Fruit fly (Drosophila melanogaster) whole organism, embryonic: ENCODE measurements around the gene Rrp45.

ENCODE experiments used
- Ada2b ChIP-seq: fragments of 200-800 bp; sonication (Bioruptor generic); IDR thresholded peaks from 2 replicates; pipeline ENCODE4 v1.3.6; 2022; ENCODE audit warnings: missing biosample characterization, missing genetic modification characterization
- Adf1 ChIP-seq: fragments of 200-800 bp; sonication (Bioruptor generic); IDR thresholded peaks from 2 replicates; pipeline ENCODE4 v1.3.6; 2022; ENCODE audit warnings: missing biosample characterization, missing genetic modification characterization
- Bgb ChIP-seq: fragments of 200-800 bp; sonication (Bioruptor generic); IDR thresholded peaks from 2 replicates; pipeline ENCODE4 v1.3.6; 2022; ENCODE audit warnings: missing biosample characterization, missing genetic modification characterization; ENCODE audit not compliant: partially characterized antibody
- CG10274 ChIP-seq: fragments of 200-800 bp; sonication (Bioruptor generic); optimal IDR thresholded peaks from 3 replicates; lab custom pipeline; 2017; ENCODE audit warnings: missing biosample characterization, mild to moderate bottlenecking, missing genetic modification characterization
- CG12942 ChIP-seq: fragments of 200-800 bp; sonication (Bioruptor generic); optimal IDR thresholded peaks from 3 replicates; lab custom pipeline; 2016; ENCODE audit warnings: missing biosample characterization, missing genetic modification characterization
- CG14860 ChIP-seq: fragments of 200-800 bp; sonication (Bioruptor generic); IDR thresholded peaks from 3 replicates; pipeline ENCODE4 v1.3.6; 2022; ENCODE audit warnings: missing biosample characterization, missing genetic modification characterization; ENCODE audit not compliant: partially characterized antibody
- CG15479 ChIP-seq: fragments of 200-800 bp; sonication (Bioruptor generic); optimal IDR thresholded peaks from 3 replicates; lab custom pipeline; 2019; ENCODE audit warnings: missing biosample characterization, mild to moderate bottlenecking, missing genetic modification characterization, moderate library complexity
- CG15514 ChIP-seq: fragments of 200-800 bp; sonication (Bioruptor generic); optimal IDR thresholded peaks from 3 replicates; lab custom pipeline; 2017; ENCODE audit warnings: missing biosample characterization, missing genetic modification characterization, mild to moderate bottlenecking, moderate library complexity, missing genetic modification reagents
- CG18599 ChIP-seq: fragments of 200-800 bp; sonication (Bioruptor generic); optimal IDR thresholded peaks from 3 replicates; lab custom pipeline; 2017; ENCODE audit warnings: missing biosample characterization, missing genetic modification characterization, mild to moderate bottlenecking, moderate library complexity, missing genetic modification reagents
- CG2678 ChIP-seq: fragments of 200-800 bp; sonication (Bioruptor generic); optimal IDR thresholded peaks from 3 replicates; lab custom pipeline; 2019; ENCODE audit warnings: missing biosample characterization, mild to moderate bottlenecking, missing genetic modification characterization, moderate library complexity
- CG31441 ChIP-seq: fragments of 200-800 bp; sonication (Bioruptor generic); IDR thresholded peaks from 2 replicates; pipeline ENCODE4 v1.3.6; 2022; ENCODE audit warnings: missing biosample characterization, missing genetic modification characterization
- CG32532 ChIP-seq: fragments of 200-800 bp; sonication (Bioruptor generic); IDR thresholded peaks from 2 replicates; pipeline ENCODE4 v1.3.6; 2022; ENCODE audit warnings: missing biosample characterization, missing genetic modification characterization
- CG3281 ChIP-seq: fragments of 200-800 bp; sonication (Bioruptor generic); optimal IDR thresholded peaks from 3 replicates; lab custom pipeline; 2017; ENCODE audit warnings: missing biosample characterization, mild to moderate bottlenecking, missing genetic modification characterization
- CG34376 ChIP-seq: fragments of 200-800 bp; sonication (Bioruptor generic); optimal IDR thresholded peaks from 2 replicates; lab custom pipeline; 2018; ENCODE audit warnings: missing biosample characterization, mild to moderate bottlenecking, missing genetic modification characterization
- CG3995 ChIP-seq: fragments of 200-800 bp; sonication (Bioruptor generic); optimal IDR thresholded peaks from 3 replicates; lab custom pipeline; 2016; ENCODE audit warnings: missing biosample characterization, missing genetic modification characterization
- CG4360 ChIP-seq: fragments of 200-800 bp; sonication (Bioruptor generic); IDR thresholded peaks from 2 replicates; pipeline ENCODE4 v1.3.6; 2022; ENCODE audit warnings: missing biosample characterization, missing genetic modification characterization
- CG8281 ChIP-seq: fragments of 200-800 bp; sonication (Bioruptor generic); optimal IDR thresholded peaks from 2 replicates; lab custom pipeline; 2018; ENCODE audit warnings: missing biosample characterization, mild to moderate bottlenecking, missing genetic modification characterization, moderate library complexity
- CG8388 ChIP-seq: fragments of 200-800 bp; sonication (Bioruptor generic); optimal IDR thresholded peaks from 2 replicates; lab custom pipeline; 2019; ENCODE audit warnings: missing biosample characterization, mild to moderate bottlenecking, missing genetic modification characterization, moderate library complexity
- CG9876 ChIP-seq: fragments of 200-800 bp; sonication (Bioruptor generic); optimal IDR thresholded peaks from 2 replicates; lab custom pipeline; 2016; ENCODE audit warnings: missing biosample characterization, missing genetic modification characterization
- MTF-1 ChIP-seq: fragments of 200-800 bp; sonication (Bioruptor generic); optimal IDR thresholded peaks from 2 replicates; lab custom pipeline; 2018; ENCODE audit warnings: missing biosample characterization, mild to moderate bottlenecking, missing genetic modification characterization, borderline replicate concordance
- Med ChIP-seq: fragments of 200-800 bp; sonication (Bioruptor generic); peaks from one replicate; lab custom pipeline; 2016; ENCODE audit warnings: missing biosample characterization, missing genetic modification characterization, mild to moderate bottlenecking, inconsistent platforms, moderate library complexity
- Pdp1 ChIP-seq, 2 experiments: fragments of 200-800 bp; sonication (Bioruptor generic); optimal IDR thresholded peaks; 3 replicates each; lab custom pipeline; 2016; ENCODE audit warnings: missing biosample characterization in 2 of 2, missing genetic modification characterization in 2 of 2, mild to moderate bottlenecking in 1 of 2, moderate library complexity in 1 of 2
- Sry-β ChIP-seq: fragments of 200-800 bp; sonication (Bioruptor generic); optimal IDR thresholded peaks from 2 replicates; lab custom pipeline; 2018; ENCODE audit warnings: missing biosample characterization, mild to moderate bottlenecking, missing genetic modification characterization, moderate library complexity
- Trl ChIP-seq, 3 experiments: fragments of >200 bp in 2 of 3; fragments of 200-800 bp in 1 of 3; sonication (Bioruptor generic) in 1 of 3; optimal IDR thresholded peaks; 2 replicates in 1 of 3; 3 replicates in 2 of 3; lab custom pipeline; 2016 to 2017; ENCODE audit warnings: missing biosample characterization in 1 of 3, missing genetic modification characterization in 1 of 3
- cg ChIP-seq: fragments of 200-800 bp; sonication (Bioruptor generic); optimal IDR thresholded peaks from 3 replicates; lab custom pipeline; 2019; ENCODE audit warnings: missing biosample characterization, mild to moderate bottlenecking, missing genetic modification characterization, moderate library complexity
- chinmo ChIP-seq: fragments of 200-800 bp; sonication (Bioruptor generic); IDR thresholded peaks from 4 replicates; pipeline ENCODE4 v1.3.6; 2022; ENCODE audit warnings: missing biosample characterization, missing genetic modification characterization; ENCODE audit not compliant: partially characterized antibody
- dysf ChIP-seq: fragments of 200-800 bp; sonication (Bioruptor generic); IDR thresholded peaks from 3 replicates; pipeline ENCODE4 v1.3.6; 2022; ENCODE audit warnings: missing biosample characterization, missing genetic modification characterization
- grau ChIP-seq: fragments of 200-800 bp; optimal IDR thresholded peaks from 3 replicates; lab custom pipeline; 2019; ENCODE audit warnings: missing biosample characterization, mild to moderate bottlenecking, missing genetic modification characterization, moderate library complexity
- grn ChIP-seq: fragments of 200-800 bp; sonication (Bioruptor generic); optimal IDR thresholded peaks from 3 replicates; lab custom pipeline; 2017; ENCODE audit warnings: missing biosample characterization, missing genetic modification characterization
- h ChIP-seq: fragments of >200 bp; optimal IDR thresholded peaks from 2 replicates; lab custom pipeline; 2017
- nmo ChIP-seq: fragments of 200-800 bp; sonication (Bioruptor generic); optimal IDR thresholded peaks from 2 replicates; lab custom pipeline; 2018; ENCODE audit warnings: missing biosample characterization, mild to moderate bottlenecking, missing genetic modification characterization, moderate library complexity
- rib ChIP-seq: fragments of 200-800 bp; sonication (Bioruptor generic); IDR thresholded peaks from 2 replicates; pipeline ENCODE4 v1.3.6; 2022; ENCODE audit warnings: missing biosample characterization, missing genetic modification characterization
- salm ChIP-seq: fragments of 200-800 bp; sonication (Bioruptor generic); optimal IDR thresholded peaks from 2 replicates; lab custom pipeline; 2018; ENCODE audit warnings: missing biosample characterization, mild to moderate bottlenecking, missing genetic modification characterization
- sd ChIP-seq: fragments of 200-800 bp; sonication (Bioruptor generic); optimal IDR thresholded peaks from 3 replicates; lab custom pipeline; 2018; ENCODE audit warnings: missing biosample characterization, mild to moderate bottlenecking, missing genetic modification characterization, moderate library complexity
- sens ChIP-seq: fragments of 200-800 bp; sonication (Bioruptor generic); peaks from one replicate; lab custom pipeline; 2016; ENCODE audit warnings: missing biosample characterization, missing genetic modification characterization
- so ChIP-seq: fragments of 200-800 bp; sonication (Bioruptor generic); IDR thresholded peaks from 3 replicates; pipeline ENCODE4 v1.3.6; 2022; ENCODE audit warnings: missing biosample characterization, missing genetic modification characterization
- sug ChIP-seq: fragments of 200-800 bp; optimal IDR thresholded peaks from 2 replicates; lab custom pipeline; 2019; ENCODE audit warnings: missing biosample characterization, mild to moderate bottlenecking, missing genetic modification characterization, moderate library complexity
- tll ChIP-seq, 2 experiments: fragments of 200-800 bp in 1 of 2; fragments of >200 bp in 1 of 2; sonication (Bioruptor generic) in 1 of 2; optimal IDR thresholded peaks; 2 replicates each; lab custom pipeline; 2017 to 2019; ENCODE audit warnings: missing biosample characterization in 2 of 2, missing genetic modification characterization in 2 of 2, mild to moderate bottlenecking in 1 of 2, moderate library complexity in 1 of 2

The Rrp45 gene

dm6 chrX:16836805-16837333 is 45.8 kb upstream of the Rrp45 start:
- TF ChIP-seq sens (GFP tag; lab: Kevin White, UChicago) = peak; percentile 60
- TF ChIP-seq grau = peak; percentile 46
- TF ChIP-seq CG2678 = peak; percentile 25
- no peak for TF ChIP-seq CG31441 (GFP tag; lab: Robert Waterston, UW)
- TF ChIP-seq CG12942 (GFP tag; lab: Kevin White, UChicago) = no peak
- TF ChIP-seq Pdp1 (GFP tag; optimal IDR thresholded peaks at IDR 0.05; lab: Kevin White, UChicago) = peak in 1 of 2 experiments; percentile 71
- TF ChIP-seq, all 482 proteins: peak for 4

dm6 chrX:16836091-16836799 is 45.2 kb upstream of the Rrp45 start:
- peak; percentile 65 for TF ChIP-seq CG8281 (tag; lab: Kevin White, UChicago)
- no peak for TF ChIP-seq tll (GFP tag; optimal IDR thresholded peaks at IDR 0.05; lab: Kevin White, UChicago)
- TF ChIP-seq Sry-β (GFP tag; lab: Kevin White, UChicago) = peak; percentile 65
- TF ChIP-seq CG9876 (GFP tag; lab: Kevin White, UChicago) = no peak
- 0 out of 2 replicates have a peak, but pooled peaks have one; percentile 53 for TF ChIP-seq rib (GFP tag; lab: Robert Waterston, UW)
- TF ChIP-seq Bgb (GFP tag; lab: Robert Waterston, UW) = no peak
- TF ChIP-seq CG3995 = peak; percentile 93
- TF ChIP-seq CG15479 (GFP tag; lab: Kevin White, UChicago) = peak; percentile 15
- TF ChIP-seq CG32532 = peak; percentile 34; the same call in 1 of the 2 replicates
- TF ChIP-seq chinmo (GFP tag; lab: Robert Waterston, UW) = peak; percentile 84; the same call in 2 of the 4 replicates
- TF ChIP-seq CG14860 = no peak
- TF ChIP-seq Adf1 (GFP tag; lab: Robert Waterston, UW) = peak; percentile 39; the same call in 1 of the 2 replicates
- TF ChIP-seq cg (GFP tag; lab: Kevin White, UChicago) = peak; percentile 8
- TF ChIP-seq MTF-1 (GFP tag; lab: Kevin White, UChicago) = peak; percentile 17
- no peak for TF ChIP-seq h (lab: Kevin White, UChicago)
- peak; percentile 2 for TF ChIP-seq CG18599 (GFP tag; lab: Kevin White, UChicago)
- TF ChIP-seq nmo (GFP tag; lab: Kevin White, UChicago) = no peak
- peak; percentile 45 for TF ChIP-seq CG34376 (GFP tag; lab: Kevin White, UChicago)
- no peak for TF ChIP-seq salm (tag; lab: Kevin White, UChicago)
- TF ChIP-seq CG15514 (GFP tag; lab: Kevin White, UChicago) = peak; percentile 89
- TF ChIP-seq Med = peak; percentile 36
- peak; percentile 52 to 64 for TF ChIP-seq Trl (optimal IDR thresholded peaks at IDR 0.05; lab: Kevin White, UChicago)
- TF ChIP-seq Trl (GFP tag; optimal IDR thresholded peaks at IDR 0.05; lab: Kevin White, UChicago) = no peak
- TF ChIP-seq sug (tag; lab: Kevin White, UChicago) = peak; percentile 28
- TF ChIP-seq sd (tag; lab: Kevin White, UChicago) = peak; percentile 63
- TF ChIP-seq grn (GFP tag; lab: Kevin White, UChicago) = peak; percentile 11
- TF ChIP-seq CG8388 (GFP tag; lab: Kevin White, UChicago) = no peak
- 0 out of 3 replicates have a peak, but pooled peaks have one; percentile 43 for TF ChIP-seq so (GFP tag; lab: Robert Waterston, UW)
- no peak for TF ChIP-seq Ada2b (GFP tag; lab: Robert Waterston, UW)
- TF ChIP-seq CG10274 (GFP tag; lab: Kevin White, UChicago) = no peak
- TF ChIP-seq dysf (GFP tag; lab: Robert Waterston, UW) = no peak
- peak; percentile 53 for TF ChIP-seq CG4360 (GFP tag; lab: Robert Waterston, UW)
- peak; percentile 8 for TF ChIP-seq CG3281 (GFP tag; lab: Kevin White, UChicago)
